Worm (Caenorhabditis elegans) whole organism, midembryonic: ENCODE data around the gene asp-8.

Experiments
- T22C8.4 ChIP-seq: fragments of 200-800 bp; sonication (Bioruptor generic); IDR thresholded peaks from 2 replicates; pipeline ENCODE4 v1.3.6; 2022; ENCODE audit warnings: missing genetic modification characterization, missing compliant biosample characterization
- cog-1 ChIP-seq: sonication (generic microtip); optimal IDR thresholded peaks from 2 replicates; lab custom pipeline; 2016; ENCODE audit warnings: missing genetic modification characterization, missing compliant biosample characterization
- flt-1 ChIP-seq: fragments of 200-800 bp; sonication (Bioruptor generic); IDR thresholded peaks from 2 replicates; pipeline ENCODE4 v1.3.6; 2022; ENCODE audit warnings: missing genetic modification characterization, missing compliant biosample characterization
- klf-2 ChIP-seq: fragments of 200-800 bp; sonication (Bioruptor generic); conservative IDR thresholded peaks from 2 replicates; pipeline ENCODE4 v1.3.6; 2022; ENCODE audit warnings: missing genetic modification reagents, missing genetic modification characterization, missing compliant biosample characterization
- med-1 ChIP-seq: sonication (generic microtip); optimal IDR thresholded peaks from 2 replicates; lab custom pipeline; 2017; ENCODE audit warnings: missing genetic modification characterization, mild to moderate bottlenecking, missing compliant biosample characterization, antibody characterized with exemption, missing genetic modification reagents; ENCODE audit not compliant: insufficient read depth
- ref-1 ChIP-seq: fragments of 200-800 bp; sonication (Bioruptor generic); conservative IDR thresholded peaks from 2 replicates; pipeline ENCODE4 v1.3.6; 2022; ENCODE audit warnings: missing genetic modification reagents, missing genetic modification characterization, missing compliant biosample characterization
- tab-1 ChIP-seq: fragments of 200-800 bp; sonication (Bioruptor generic); IDR thresholded peaks from 2 replicates; pipeline ENCODE4 v1.3.6; 2022; ENCODE audit warnings: missing genetic modification characterization, missing compliant biosample characterization
- ztf-23 ChIP-seq: fragments of 200-800 bp; sonication (Bioruptor generic); IDR thresholded peaks from 2 replicates; pipeline ENCODE4 v1.3.6; 2022; ENCODE audit warnings: missing genetic modification reagents, missing genetic modification characterization, missing compliant biosample characterization
- ztf-29 ChIP-seq: fragments of 200-800 bp; sonication (Bioruptor generic); IDR thresholded peaks from 2 replicates; pipeline ENCODE4 v1.3.6; 2022; ENCODE audit warnings: missing genetic modification reagents, missing genetic modification characterization, missing compliant biosample characterization

The asp-8 gene

ce11 chrV:3032343-3032742 lies 8.0 kb downstream of the asp-8 start, which contains the start of gene irld-38:
TSS of gene irld-38 (minus strand) at chrV:3032443.
- no peak for TF ChIP-seq cog-1 (tag; lab: Kevin White, UChicago)
- no peak for TF ChIP-seq flt-1 (GFP tag; lab: Robert Waterston, UW)
- no peak for TF ChIP-seq tab-1 (GFP tag; lab: Robert Waterston, UW)
- no peak for TF ChIP-seq klf-2 (GFP tag; lab: Robert Waterston, UW)
- no peak for TF ChIP-seq med-1 (GFP tag; lab: Kevin White, UChicago)
- TF ChIP-seq T22C8.4: no peak
- no peak for TF ChIP-seq ztf-23 (GFP tag; lab: Robert Waterston, UW)
- no peak for TF ChIP-seq ref-1
- no peak for TF ChIP-seq ztf-29 (GFP tag; lab: Robert Waterston, UW)

ce11 chrV:3034236-3034635 lies 9.9 kb downstream of the asp-8 start, which contains the start of gene srw-8:
TSS of gene srw-8 (minus strand) at chrV:3034336.
- no peak for TF ChIP-seq ref-1
- TF ChIP-seq klf-2 (GFP tag; lab: Robert Waterston, UW): no peak
- no peak for TF ChIP-seq cog-1 (tag; lab: Kevin White, UChicago)
- no peak for TF ChIP-seq T22C8.4
- TF ChIP-seq tab-1 (GFP tag; lab: Robert Waterston, UW): no peak
- TF ChIP-seq med-1 (GFP tag; lab: Kevin White, UChicago): no peak
- TF ChIP-seq flt-1 (GFP tag; lab: Robert Waterston, UW): no peak
- TF ChIP-seq ztf-23 (GFP tag; lab: Robert Waterston, UW): no peak
- TF ChIP-seq ztf-29 (GFP tag; lab: Robert Waterston, UW): no peak

- no peak for TF ChIP-seq ztf-23 (GFP tag; lab: Robert Waterston, UW)
- no peak for TF ChIP-seq ztf-29 (GFP tag; lab: Robert Waterston, UW)
- TF ChIP-seq flt-1 (GFP tag; lab: Robert Waterston, UW): no peak
- no peak for TF ChIP-seq ref-1
- TF ChIP-seq cog-1 (tag; lab: Kevin White, UChicago): no peak
- TF ChIP-seq tab-1 (GFP tag; lab: Robert Waterston, UW): no peak
- TF ChIP-seq T22C8.4: no peak
- TF ChIP-seq med-1 (GFP tag; lab: Kevin White, UChicago): no peak
- no peak for TF ChIP-seq klf-2 (GFP tag; lab: Robert Waterston, UW)
Observed at ce11 chrV:3038058-3038457, 13.7 kb downstream of the asp-8 start.

- TF ChIP-seq T22C8.4 (no peak), klf-2 (GFP tag; lab: Robert Waterston, UW) (no peak), ztf-23 (GFP tag; lab: Robert Waterston, UW) (no peak), cog-1 (tag; lab: Kevin White, UChicago) (no peak), ztf-29 (GFP tag; lab: Robert Waterston, UW) (no peak), flt-1 (GFP tag; lab: Robert Waterston, UW) (no peak), tab-1 (GFP tag; lab: Robert Waterston, UW) (no peak), ref-1 (no peak), med-1 (GFP tag; lab: Kevin White, UChicago) (no peak)
Observed at ce11 chrV:3039282-3039681, 14.9 kb downstream of the asp-8 start, which contains the start of gene chpf-2. TSS of gene chpf-2 (minus strand) at chrV:3039382.

ce11 chrV:3040930-3041329 lies 16.6 kb downstream of the asp-8 start:
- no peak for TF ChIP-seq ztf-29 (GFP tag; lab: Robert Waterston, UW)
- no peak for TF ChIP-seq ref-1
- no peak for TF ChIP-seq T22C8.4
- TF ChIP-seq tab-1 (GFP tag; lab: Robert Waterston, UW): no peak
- no peak for TF ChIP-seq med-1 (GFP tag; lab: Kevin White, UChicago)
- no peak for TF ChIP-seq cog-1 (tag; lab: Kevin White, UChicago)
- TF ChIP-seq klf-2 (GFP tag; lab: Robert Waterston, UW): no peak
- TF ChIP-seq ztf-23 (GFP tag; lab: Robert Waterston, UW): no peak
- TF ChIP-seq flt-1 (GFP tag; lab: Robert Waterston, UW): no peak

ce11 chrV:3044837-3045236 lies 20.5 kb downstream of the asp-8 start, which contains the start of gene F59D6.1:
TSS of gene F59D6.1 (plus strand) at chrV:3045137.
- no peak for TF ChIP-seq cog-1 (tag; lab: Kevin White, UChicago)
- no peak for TF ChIP-seq flt-1 (GFP tag; lab: Robert Waterston, UW)
- no peak for TF ChIP-seq tab-1 (GFP tag; lab: Robert Waterston, UW)
- no peak for TF ChIP-seq T22C8.4
- no peak for TF ChIP-seq med-1 (GFP tag; lab: Kevin White, UChicago)
- TF ChIP-seq ztf-29 (GFP tag; lab: Robert Waterston, UW): no peak
- TF ChIP-seq ref-1: no peak
- no peak for TF ChIP-seq klf-2 (GFP tag; lab: Robert Waterston, UW)
- no peak for TF ChIP-seq ztf-23 (GFP tag; lab: Robert Waterston, UW)

ce11 chrV:3046364-3046763 lies 22.0 kb downstream of the asp-8 start:
- TF ChIP-seq ref-1 (no peak), ztf-23 (GFP tag; lab: Robert Waterston, UW) (no peak), flt-1 (GFP tag; lab: Robert Waterston, UW) (no peak), ztf-29 (GFP tag; lab: Robert Waterston, UW) (no peak), klf-2 (GFP tag; lab: Robert Waterston, UW) (no peak), tab-1 (GFP tag; lab: Robert Waterston, UW) (no peak), T22C8.4 (no peak), med-1 (GFP tag; lab: Kevin White, UChicago) (no peak), cog-1 (tag; lab: Kevin White, UChicago) (no peak)

- TF ChIP-seq tab-1 (GFP tag; lab: Robert Waterston, UW) (no peak), ztf-29 (GFP tag; lab: Robert Waterston, UW) (no peak), med-1 (GFP tag; lab: Kevin White, UChicago) (no peak), T22C8.4 (no peak), klf-2 (GFP tag; lab: Robert Waterston, UW) (no peak), ref-1 (no peak), cog-1 (tag; lab: Kevin White, UChicago) (no peak), ztf-23 (GFP tag; lab: Robert Waterston, UW) (no peak), flt-1 (GFP tag; lab: Robert Waterston, UW) (no peak)
Observed at ce11 chrV:3054254-3054653, 29.9 kb downstream of the asp-8 start, which contains the start of gene C50H11.8. TSS of gene C50H11.8 (plus strand) at chrV:3054554.

ce11 chrV:3058996-3059395 lies 34.6 kb downstream of the asp-8 start, which contains the start of gene str-244:
TSS of gene str-244 (minus strand) at chrV:3059096.
- no peak for TF ChIP-seq med-1 (GFP tag; lab: Kevin White, UChicago)
- TF ChIP-seq tab-1 (GFP tag; lab: Robert Waterston, UW): no peak
- no peak for TF ChIP-seq T22C8.4
- TF ChIP-seq cog-1 (tag; lab: Kevin White, UChicago): no peak
- no peak for TF ChIP-seq ref-1
- no peak for TF ChIP-seq flt-1 (GFP tag; lab: Robert Waterston, UW)
- TF ChIP-seq ztf-29 (GFP tag; lab: Robert Waterston, UW): no peak
- TF ChIP-seq klf-2 (GFP tag; lab: Robert Waterston, UW): no peak
- TF ChIP-seq ztf-23 (GFP tag; lab: Robert Waterston, UW): no peak
